Worm (Caenorhabditis elegans): ENCODE data around the gene F22F7.4.

Gene F22F7.4

DNA sequence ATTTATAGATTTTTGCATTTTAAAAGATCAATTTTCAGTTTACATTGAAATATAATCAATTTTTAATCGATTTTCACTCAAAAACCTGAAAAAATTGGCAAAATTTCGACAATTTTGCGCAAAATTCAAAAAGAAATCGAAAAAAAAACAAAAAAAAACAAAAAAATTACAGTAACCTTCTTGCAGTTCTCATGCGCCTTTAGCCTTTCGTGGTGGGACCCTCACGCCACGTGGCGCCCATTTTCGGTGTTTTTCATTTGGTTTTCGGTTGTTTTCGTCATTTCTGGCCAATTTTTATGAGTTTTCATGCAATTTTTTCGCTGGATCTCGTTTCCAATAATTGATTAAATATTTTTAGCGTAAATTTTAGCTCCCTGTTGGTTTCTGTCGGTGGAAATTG is 38.5 kb downstream of the F22F7.4 start (continued):
- TF ChIP-seq mxl-1 (tag; optimal IDR thresholded peaks at IDR 0.05): no peak
- no peak for TF ChIP-seq aptf-2 (GFP tag; conservative IDR thresholded peaks at IDR 0.05)
- no peak for TF ChIP-seq let-526 (GFP tag; IDR thresholded peaks at IDR 0.05)
- no peak for TF ChIP-seq Y53G8AR.9 (GFP tag; conservative IDR thresholded peaks at IDR 0.05)
- TF ChIP-seq F37B4.10 (GFP tag; IDR thresholded peaks at IDR 0.05): no peak
- no peak for TF ChIP-seq ztf-28 (GFP tag; IDR thresholded peaks at IDR 0.05)
- no peak for TF ChIP-seq ceh-100 (GFP tag; IDR thresholded peaks at IDR 0.05)
- no peak for TF ChIP-seq F23B12.7 (tag; optimal IDR thresholded peaks at IDR 0.05; ENCODE audit: insufficient read depth)
- peak; percentile 4 for TF ChIP-seq snpc-4 (GFP tag; optimal IDR thresholded peaks at IDR 0.05)
- TF ChIP-seq snpc-4 (tag; optimal IDR thresholded peaks at IDR 0.05): no peak
- no peak for TF ChIP-seq hlh-26 (GFP tag; conservative IDR thresholded peaks at IDR 0.05)
- no peak for TF ChIP-seq lag-1 (GFP tag; IDR thresholded peaks at IDR 0.05)
- TF ChIP-seq Y53F4B.3 (GFP tag; IDR thresholded peaks at IDR 0.05): no peak
- no peak for TF ChIP-seq rpc-1 (optimal IDR thresholded peaks at IDR 0.05)
- TF ChIP-seq rpc-1 (tag; optimal IDR thresholded peaks at IDR 0.05): no peak
- no peak for TF ChIP-seq tbp1 (GFP tag; optimal IDR thresholded peaks at IDR 0.05)
- TF ChIP-seq fkh-3 (tag; optimal IDR thresholded peaks at IDR 0.05): no peak
- no peak for TF ChIP-seq attf-6 (GFP tag; IDR thresholded peaks at IDR 0.05)
- TF ChIP-seq somi-1 (GFP tag; optimal IDR thresholded peaks at IDR 0.05): no peak
- TF ChIP-seq athp-1 (tag; optimal IDR thresholded peaks at IDR 0.05): no peak
- TF ChIP-seq ets-4 (GFP tag; optimal IDR thresholded peaks at IDR 0.05): no peak
- TF ChIP-seq nhr-27 (tag; optimal IDR thresholded peaks at IDR 0.05): no peak
- TF ChIP-seq attf-5 (GFP tag; optimal IDR thresholded peaks at IDR 0.05): no peak
- no peak for TF ChIP-seq T07F8.4 (tag; optimal IDR thresholded peaks at IDR 0.05)
- no peak for TF ChIP-seq egrh-3 (GFP tag; IDR thresholded peaks at IDR 0.05)
- TF ChIP-seq bed-2 (GFP tag; IDR thresholded peaks at IDR 0.05): no peak
- TF ChIP-seq lin-54 (GFP tag; optimal IDR thresholded peaks at IDR 0.05): peak; percentile 1
- TF ChIP-seq ama-1 (optimal IDR thresholded peaks at IDR 0.05): no peak
- TF ChIP-seq ama-1 (GFP tag; optimal IDR thresholded peaks at IDR 0.05): no peak
- TF ChIP-seq sdz-38 (tag; optimal IDR thresholded peaks at IDR 0.05): no peak
- no peak for TF ChIP-seq unc-130 (GFP tag; optimal IDR thresholded peaks at IDR 0.05)
- TF ChIP-seq ztf-22 (GFP tag; optimal IDR thresholded peaks at IDR 0.05): no peak
- TF ChIP-seq die-1 (tag; optimal IDR thresholded peaks at IDR 0.05): no peak
- TF ChIP-seq F57C9.4 (tag; optimal IDR thresholded peaks at IDR 0.05): no peak
- TF ChIP-seq B0019.2 (GFP tag; conservative IDR thresholded peaks at IDR 0.05): peak; percentile 55; the same call in 1 of the 2 replicates
- no peak for TF ChIP-seq atf-7 (tag; optimal IDR thresholded peaks at IDR 0.05)

DNA sequence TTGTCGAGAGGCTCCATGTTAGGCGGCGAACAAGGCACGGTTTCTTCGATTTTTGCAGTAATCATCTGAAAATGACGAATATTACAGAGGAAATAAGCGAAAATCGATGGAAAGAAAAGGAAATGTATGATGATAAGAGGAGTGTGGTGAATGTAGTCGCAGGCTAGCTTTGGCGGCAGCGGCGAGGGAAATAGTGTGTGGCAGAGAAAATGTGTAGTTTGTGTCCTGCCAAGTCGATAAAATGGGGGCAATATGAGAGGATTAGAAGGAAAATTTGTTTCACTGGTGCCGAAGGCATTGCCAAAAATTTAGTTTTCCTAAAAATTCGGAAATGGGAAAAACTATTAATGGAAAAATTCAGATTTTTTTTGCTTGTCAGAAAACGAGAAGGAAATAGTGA is 39.1 kb downstream of the F22F7.4 start, which contains the start of gene nhr-86:
Gene nhr-86, minus strand, starts transcription at position 71 of the 400 bp plus-strand sequence.
- TF ChIP-seq ZK185.1 (tag; optimal IDR thresholded peaks at IDR 0.05; ENCODE audit: poor library complexity, severe bottlenecking) (no peak), cebp-1 (GFP tag; IDR thresholded peaks at IDR 0.05) (no peak), cebp-1 (tag; optimal IDR thresholded peaks at IDR 0.05) (peak; percentile 15), nhr-80 (tag; optimal IDR thresholded peaks at IDR 0.05) (peak; percentile 19), rcor-1 (GFP tag; IDR thresholded peaks at IDR 0.05) (no peak), hmg-1.2 (GFP tag; IDR thresholded peaks at IDR 0.05) (peak; percentile 45; the same call in 1 of the 2 replicates), dox-1 (GFP tag; IDR thresholded peaks at IDR 0.05) (no peak), hmg-20 (GFP tag; IDR thresholded peaks at IDR 0.05) (no peak), let-607 (tag; optimal IDR thresholded peaks at IDR 0.05) (no peak)

Data from whole organism, young adult.